Worm (Caenorhabditis elegans): ENCODE data around the gene mpst-1.

ce11 chrV:11817263-11817726 is 9.6 kb downstream of the mpst-1 start:
- no peak for TF ChIP-seq ztf-11 (tag; optimal IDR thresholded peaks at IDR 0.05)
- no peak for TF ChIP-seq lin-13 (GFP tag; optimal IDR thresholded peaks at IDR 0.05)
- no peak for TF ChIP-seq alr-1 (tag; optimal IDR thresholded peaks at IDR 0.05; ENCODE audit: borderline replicate concordance)
- TF ChIP-seq nhr-237 (tag; optimal IDR thresholded peaks at IDR 0.05) = no peak
- TF ChIP-seq nhr-85 (tag) = no peak
- no peak for TF ChIP-seq mab-9 (GFP tag; IDR thresholded peaks at IDR 0.05)
- no peak for TF ChIP-seq fkh-10 (GFP tag; optimal IDR thresholded peaks at IDR 0.05)
- no peak for TF ChIP-seq nhr-11 (tag; optimal IDR thresholded peaks at IDR 0.05)
